Fruit fly (Drosophila melanogaster) whole organism, embryonic: ENCODE data around the gene CG7080.

ENCODE experiments used
- CG10209 ChIP-seq: fragments of 200-800 bp; sonication (Bioruptor generic); optimal IDR thresholded peaks from 3 replicates; lab custom pipeline; 2017; ENCODE audit warnings: missing biosample characterization, mild to moderate bottlenecking, missing genetic modification characterization, missing genetic modification reagents
- CG10366 ChIP-seq: fragments of 200-800 bp; sonication (Bioruptor generic); IDR thresholded peaks from 2 replicates; pipeline ENCODE4 v1.3.6; 2022; ENCODE audit warnings: missing biosample characterization, missing genetic modification characterization
- CG12744 ChIP-seq: fragments of 200-800 bp; sonication (Bioruptor generic); optimal IDR thresholded peaks from 2 replicates; lab custom pipeline; 2016; ENCODE audit warnings: missing biosample characterization, missing genetic modification characterization
- CG14050 ChIP-seq: fragments of 200-800 bp; sonication (Bioruptor generic); IDR thresholded peaks from 3 replicates; pipeline ENCODE4 v1.3.6; 2022; ENCODE audit warnings: missing biosample characterization, missing genetic modification characterization
- CG15479 ChIP-seq: fragments of 200-800 bp; sonication (Bioruptor generic); optimal IDR thresholded peaks from 3 replicates; lab custom pipeline; 2019; ENCODE audit warnings: missing biosample characterization, mild to moderate bottlenecking, missing genetic modification characterization, moderate library complexity
- CG17328 ChIP-seq: fragments of 200-800 bp; sonication (Bioruptor generic); IDR thresholded peaks from 2 replicates; pipeline ENCODE4 v1.3.6; 2022; ENCODE audit warnings: missing biosample characterization, missing genetic modification characterization
- CG17361 ChIP-seq: fragments of 200-800 bp; sonication (Bioruptor generic); IDR thresholded peaks from 3 replicates; pipeline ENCODE4 v1.3.6; 2022; ENCODE audit warnings: missing biosample characterization, missing genetic modification characterization
- CG18619 ChIP-seq: fragments of 200-800 bp; sonication (Bioruptor generic); optimal IDR thresholded peaks from 3 replicates; lab custom pipeline; 2017; ENCODE audit warnings: missing biosample characterization, mild to moderate bottlenecking, missing genetic modification characterization
- CG2120 ChIP-seq: fragments of 200-800 bp; sonication (Bioruptor generic); optimal IDR thresholded peaks from 3 replicates; lab custom pipeline; 2016; ENCODE audit warnings: missing biosample characterization, missing genetic modification characterization
- CG2678 ChIP-seq: fragments of 200-800 bp; sonication (Bioruptor generic); optimal IDR thresholded peaks from 3 replicates; lab custom pipeline; 2019; ENCODE audit warnings: missing biosample characterization, mild to moderate bottlenecking, missing genetic modification characterization, moderate library complexity
- CG31441 ChIP-seq: fragments of 200-800 bp; sonication (Bioruptor generic); IDR thresholded peaks from 2 replicates; pipeline ENCODE4 v1.3.6; 2022; ENCODE audit warnings: missing biosample characterization, missing genetic modification characterization
- CG4730 ChIP-seq: fragments of 200-800 bp; sonication (Bioruptor generic); IDR thresholded peaks from 2 replicates; pipeline ENCODE4 v1.3.6; 2022; ENCODE audit warnings: missing biosample characterization, missing genetic modification characterization
- CG5953 ChIP-seq: fragments of 200-800 bp; sonication (Bioruptor generic); IDR thresholded peaks from 2 replicates; pipeline ENCODE4 v1.3.6; 2022; ENCODE audit warnings: missing biosample characterization, missing genetic modification characterization
- CG6689 ChIP-seq: fragments of 200-800 bp; sonication (Bioruptor generic); IDR thresholded peaks from 2 replicates; pipeline ENCODE4 v1.3.6; 2022; ENCODE audit warnings: missing biosample characterization, missing genetic modification characterization
- CG6813 ChIP-seq: fragments of 200-800 bp; sonication (Bioruptor generic); optimal IDR thresholded peaks from 2 replicates; lab custom pipeline; 2017; ENCODE audit warnings: missing biosample characterization, missing genetic modification characterization, mild to moderate bottlenecking, moderate library complexity, missing genetic modification reagents
- CTCF ChIP-seq: fragments of 200-800 bp; sonication (Bioruptor generic); optimal IDR thresholded peaks from 2 replicates; lab custom pipeline; 2017; ENCODE audit warnings: missing biosample characterization, mild to moderate bottlenecking, missing genetic modification characterization, moderate library complexity
- D ChIP-seq, 2 experiments: fragments of 200-800 bp in 1 of 2; fragments of >200 bp in 1 of 2; sonication (Bioruptor generic) in 1 of 2; optimal IDR thresholded peaks; 2 replicates in 1 of 2; 3 replicates in 1 of 2; lab custom pipeline; 2017; ENCODE audit warnings: mild to moderate bottlenecking in 1 of 2, missing biosample characterization in 1 of 2, missing genetic modification characterization in 1 of 2, missing genetic modification reagents in 1 of 2
- Dek ChIP-seq: fragments of 200-800 bp; sonication (Bioruptor generic); optimal IDR thresholded peaks from 3 replicates; lab custom pipeline; 2019; ENCODE audit warnings: missing biosample characterization, mild to moderate bottlenecking, missing genetic modification characterization, moderate library complexity
- Dfd ChIP-seq, 2 experiments: fragments of >200 bp; optimal IDR thresholded peaks; 2 replicates each; lab custom pipeline; 2017; ENCODE audit warnings: missing biosample characterization in 2 of 2, missing genetic modification characterization in 2 of 2
- Fer3 ChIP-seq: fragments of 200-800 bp; sonication (Bioruptor generic); optimal IDR thresholded peaks from 2 replicates; lab custom pipeline; 2018; ENCODE audit warnings: missing biosample characterization, mild to moderate bottlenecking, missing genetic modification characterization, moderate library complexity
- Hey ChIP-seq: fragments of 200-800 bp; sonication (Bioruptor generic); optimal IDR thresholded peaks from 3 replicates; lab custom pipeline; 2018; ENCODE audit warnings: missing biosample characterization, mild to moderate bottlenecking, missing genetic modification characterization
- Myb ChIP-seq: fragments of 200-800 bp; sonication (Bioruptor generic); optimal IDR thresholded peaks from 2 replicates; lab custom pipeline; 2016; ENCODE audit warnings: missing biosample characterization, missing genetic modification characterization
- NK7.1 ChIP-seq: fragments of 200-800 bp; sonication (Bioruptor generic); optimal IDR thresholded peaks from 3 replicates; lab custom pipeline; 2016; ENCODE audit warnings: missing biosample characterization, missing genetic modification characterization
- Oaz ChIP-seq: fragments of 200-800 bp; sonication (Bioruptor generic); IDR thresholded peaks from 2 replicates; pipeline ENCODE4 v1.3.6; 2022; ENCODE audit warnings: missing biosample characterization, missing genetic modification characterization
- Pdp1 ChIP-seq, 2 experiments: fragments of 200-800 bp; sonication (Bioruptor generic); optimal IDR thresholded peaks; 3 replicates each; lab custom pipeline; 2016; ENCODE audit warnings: missing biosample characterization in 2 of 2, missing genetic modification characterization in 2 of 2, mild to moderate bottlenecking in 1 of 2, moderate library complexity in 1 of 2
- Rx ChIP-seq: fragments of 200-800 bp; sonication (Bioruptor generic); IDR thresholded peaks from 2 replicates; pipeline ENCODE4 v1.3.6; 2022; ENCODE audit warnings: missing biosample characterization, missing genetic modification characterization
- bcd ChIP-seq: fragments of 200-800 bp; sonication (Bioruptor generic); optimal IDR thresholded peaks from 2 replicates; lab custom pipeline; 2017; ENCODE audit warnings: missing biosample characterization, mild to moderate bottlenecking, missing genetic modification characterization
- chif ChIP-seq, 2 experiments: fragments of 200-800 bp; sonication (Bioruptor generic); optimal IDR thresholded peaks; 3 replicates each; lab custom pipeline; 2016; ENCODE audit warnings: missing biosample characterization in 2 of 2, missing genetic modification characterization in 2 of 2
- chn ChIP-seq: fragments of 200-800 bp; sonication (Bioruptor generic); optimal IDR thresholded peaks from 2 replicates; lab custom pipeline; 2016; ENCODE audit warnings: missing biosample characterization, missing genetic modification characterization
- crol ChIP-seq: fragments of 200-800 bp; sonication (Bioruptor generic); IDR thresholded peaks from 2 replicates; pipeline ENCODE4 v1.3.6; 2022; ENCODE audit warnings: missing biosample characterization, missing genetic modification characterization
- gem ChIP-seq: fragments of 200-800 bp; sonication (Bioruptor generic); optimal IDR thresholded peaks from 2 replicates; lab custom pipeline; 2019; ENCODE audit warnings: missing biosample characterization, mild to moderate bottlenecking, missing genetic modification characterization, moderate library complexity
- hth ChIP-seq: fragments of >200 bp; optimal IDR thresholded peaks from 2 replicates; lab custom pipeline; 2017; ENCODE audit warnings: inconsistent platforms
- jigr1 ChIP-seq: fragments of 200-800 bp; sonication (Bioruptor generic); IDR thresholded peaks from 3 replicates; pipeline ENCODE4 v1.3.6; 2022; ENCODE audit warnings: missing biosample characterization, missing genetic modification characterization
- kah ChIP-seq: fragments of 200-800 bp; sonication (Bioruptor generic); optimal IDR thresholded peaks from 2 replicates; lab custom pipeline; 2018; ENCODE audit warnings: missing biosample characterization, mild to moderate bottlenecking, missing genetic modification characterization
- pan ChIP-seq, 4 experiments: fragments of >200 bp in 3 of 4; fragments of 200-800 bp in 1 of 4; sonication (Bioruptor generic) in 1 of 4; optimal IDR thresholded peaks in 3 of 4; IDR thresholded peaks in 1 of 4; 2 replicates each; pipeline versions ENCODE4 v1.3.6 to Lab custom; 2017 to 2022; ENCODE audit warnings: missing biosample characterization in 2 of 4, missing genetic modification characterization in 2 of 4, mixed read lengths in 1 of 4
- pum ChIP-seq: fragments of 200-800 bp; sonication (Bioruptor generic); optimal IDR thresholded peaks from 2 replicates; lab custom pipeline; 2016; ENCODE audit warnings: missing biosample characterization, missing genetic modification characterization
- repo ChIP-seq: fragments of 200-800 bp; sonication (Bioruptor generic); optimal IDR thresholded peaks from 2 replicates; lab custom pipeline; 2016; ENCODE audit warnings: missing biosample characterization, missing genetic modification characterization
- run ChIP-seq: fragments of 200-800 bp; sonication (Bioruptor generic); optimal IDR thresholded peaks from 3 replicates; lab custom pipeline; 2018; ENCODE audit warnings: missing biosample characterization, mild to moderate bottlenecking, missing genetic modification characterization
- sens ChIP-seq: fragments of 200-800 bp; sonication (Bioruptor generic); peaks from one replicate; lab custom pipeline; 2016; ENCODE audit warnings: missing biosample characterization, missing genetic modification characterization
- slbo ChIP-seq: fragments of 200-800 bp; sonication (Bioruptor generic); IDR thresholded peaks from 2 replicates; pipeline ENCODE4 v1.3.6; 2022; ENCODE audit warnings: missing biosample characterization, missing genetic modification characterization
- toy ChIP-seq: fragments of 200-800 bp; sonication (Bioruptor generic); IDR thresholded peaks from 2 replicates; pipeline ENCODE4 v1.3.6; 2022; ENCODE audit warnings: missing biosample characterization, missing genetic modification characterization
- vnd ChIP-seq: fragments of 200-800 bp; sonication (Bioruptor generic); IDR thresholded peaks from 3 replicates; pipeline ENCODE4 v1.3.6; 2022; ENCODE audit warnings: missing biosample characterization, missing genetic modification characterization; ENCODE audit not compliant: partially characterized antibody
- yki ChIP-seq: fragments of >200 bp; optimal IDR thresholded peaks from 3 replicates; lab custom pipeline; 2018

CG7080 gene

dm6 chr3R:22362218-22362907 lies 33.3 kb downstream of the CG7080 start, which contains the start of the genes JMJD6, CG7071 and Muted (continued):
- TF ChIP-seq vnd (GFP tag; lab: Robert Waterston, UW) (peak; percentile 77), CG17328 (GFP tag; lab: Robert Waterston, UW) (peak; percentile 88), CG6813 (GFP tag; lab: Kevin White, UChicago) (peak; percentile 32), yki (lab: Kevin White, UChicago) (no peak), Fer3 (tag; lab: Kevin White, UChicago) (peak; percentile 93), CG10366 (GFP tag; lab: Robert Waterston, UW) (peak; percentile 91), chif (GFP tag; optimal IDR thresholded peaks at IDR 0.05; lab: Kevin White, UChicago) (peak; percentile 82 to 92), pum (GFP tag; lab: Kevin White, UChicago) (peak; percentile 91), Myb (peak; percentile 71), Rx (GFP tag; lab: Robert Waterston, UW) (peak; percentile 90), chn (GFP tag; lab: Kevin White, UChicago) (peak; percentile 93), crol (no peak), kah (peak; percentile 59), pan (optimal IDR thresholded peaks at IDR 0.05; lab: Kevin White, UChicago) (no peak), pan (GFP tag; optimal IDR thresholded peaks at IDR 0.05 in 1 of 2, IDR thresholded peaks at IDR 0.05 in 1 of 2) (peak in 1 of 2 experiments; percentile 94), Dek (peak; percentile 91), CG2678 (tag; lab: Kevin White, UChicago) (peak; percentile 92), CG12744 (peak; percentile 86), CG14050 (GFP tag; lab: Robert Waterston, UW) (peak; percentile 85), CG4730 (GFP tag; lab: Robert Waterston, UW) (peak; percentile 87), CG31441 (peak; percentile 87), bcd (GFP tag; lab: Kevin White, UChicago) (peak; percentile 90), CG15479 (GFP tag; lab: Kevin White, UChicago) (no peak), repo (GFP tag; lab: Kevin White, UChicago) (peak; percentile 70), sens (GFP tag; lab: Kevin White, UChicago) (peak; percentile 97), CG5953 (peak; percentile 80), toy (peak; percentile 42; the same call in 1 of the 2 replicates), gem (peak; percentile 95), Hey (tag; lab: Kevin White, UChicago) (peak; percentile 63), Pdp1 (GFP tag; optimal IDR thresholded peaks at IDR 0.05; lab: Kevin White, UChicago) (peak; percentile 81 to 91), CTCF (GFP tag; lab: Kevin White, UChicago) (peak; percentile 18), CG2120 (peak; percentile 98), D (optimal IDR thresholded peaks at IDR 0.05; lab: Kevin White, UChicago) (peak; percentile 23), D (GFP tag; optimal IDR thresholded peaks at IDR 0.05; lab: Kevin White, UChicago) (peak; percentile 70), CG10209 (peak; percentile 90), Dfd (GFP tag; optimal IDR thresholded peaks at IDR 0.05; lab: Kevin White, UChicago) (no peak), jigr1 (peak; percentile 79), CG6689 (GFP tag; lab: Robert Waterston, UW) (peak; percentile 92), CG17361 (GFP tag; lab: Robert Waterston, UW) (peak; percentile 91), CG18619 (GFP tag; lab: Kevin White, UChicago) (peak; percentile 83), Oaz (GFP tag; lab: Robert Waterston, UW) (peak; percentile 88), hth (lab: Kevin White, UChicago) (no peak), NK7.1 (GFP tag; lab: Kevin White, UChicago) (no peak), slbo (GFP tag; lab: Robert Waterston, UW) (peak; percentile 97), run (tag; lab: Kevin White, UChicago) (peak; percentile 78)
